Worm (Caenorhabditis elegans) whole organism, L2 larva: Measurements from ENCODE around the gene str-40.
"Not testable (repeated sequence)": the region's sequence is repeated elsewhere in the genome, so short reads cannot be mapped to it uniquely, and the experiment has no call there.

Experiments
- F13H6.1 ChIP-seq: sonication (generic microtip); optimal IDR thresholded peaks from 2 replicates; lab custom pipeline; 2016; ENCODE audit warnings: missing genetic modification characterization, missing compliant biosample characterization
- ama-1 ChIP-seq: fragments of 150-350 bp; optimal IDR thresholded peaks from 2 replicates; lab custom pipeline; 2018; ENCODE audit warnings: inconsistent platforms
- ceh-82 ChIP-seq: fragments of 150-350 bp; optimal IDR thresholded peaks from 2 replicates; lab custom pipeline; 2014; ENCODE audit warnings: missing biosample characterization, missing genetic modification characterization
- egl-27 ChIP-seq: sonication (generic microtip); optimal IDR thresholded peaks from 3 replicates; lab custom pipeline; 2017; ENCODE audit warnings: missing biosample characterization, missing genetic modification reagents, missing genetic modification characterization
- elt-1 ChIP-seq: fragments of 150-350 bp; optimal IDR thresholded peaks from 2 replicates; lab custom pipeline; 2014; ENCODE audit warnings: missing biosample characterization, missing genetic modification characterization
- elt-3 ChIP-seq: sonication (generic microtip); optimal IDR thresholded peaks from 2 replicates; lab custom pipeline; 2017; ENCODE audit warnings: missing biosample characterization, missing genetic modification characterization
- fos-1 ChIP-seq: fragments of 150-350 bp; optimal IDR thresholded peaks from 2 replicates; lab custom pipeline; 2014; ENCODE audit warnings: missing biosample characterization, missing genetic modification characterization
- lin-39 ChIP-seq: fragments of 150-350 bp; optimal IDR thresholded peaks from 2 replicates; lab custom pipeline; 2014; ENCODE audit warnings: missing biosample characterization, missing genetic modification reagents, missing genetic modification characterization
- lsy-2 ChIP-seq, 2 experiments: fragments of 150-350 bp in 1 of 2; sonication (generic microtip) in 1 of 2; optimal IDR thresholded peaks; 2 replicates each; lab custom pipeline; 2014 to 2017; ENCODE audit warnings: missing biosample characterization in 2 of 2, missing genetic modification characterization in 2 of 2
- nhr-77 ChIP-seq: fragments of 150-350 bp; optimal IDR thresholded peaks from 2 replicates; lab custom pipeline; 2014; ENCODE audit warnings: missing biosample characterization, missing genetic modification characterization
- unc-62 ChIP-seq: fragments of 150-350 bp; optimal IDR thresholded peaks from 2 replicates; lab custom pipeline; 2014; ENCODE audit warnings: missing biosample characterization, missing genetic modification reagents, missing genetic modification characterization
- ztf-4 ChIP-seq: fragments of 150-350 bp; optimal IDR thresholded peaks from 2 replicates; lab custom pipeline; 2014; ENCODE audit warnings: missing biosample characterization, missing genetic modification characterization

ce11 chrV:3102049-3102448 is 33.0 kb upstream of the str-40 start, which contains the start of gene Y73C8C.4:
- not testable (repeated sequence) for TF ChIP-seq unc-62 (GFP tag; lab: Kevin White, UChicago); egl-27 (tag; lab: Kevin White, UChicago); ceh-82 (tag; lab: Kevin White, UChicago); fos-1 (tag; lab: Kevin White, UChicago); lsy-2 (tag; optimal IDR thresholded peaks at IDR 0.05; lab: Kevin White, UChicago); nhr-77 (tag; lab: Kevin White, UChicago); ztf-4 (tag; lab: Kevin White, UChicago); F13H6.1; ama-1; lin-39 (tag; lab: Kevin White, UChicago); elt-1; elt-3 (tag; lab: Kevin White, UChicago)
